Worm (Caenorhabditis elegans): ENCODE data around the gene clik-1.

ce11 chrV:6783044-6783625 lies 14.6 kb upstream of the clik-1 start:
- TF ChIP-seq C38D4.7 (GFP tag; optimal IDR thresholded peaks at IDR 0.05) = no peak
- no peak for TF ChIP-seq elt-2 (tag; optimal IDR thresholded peaks at IDR 0.05)
- TF ChIP-seq hlh-13 (GFP tag; optimal IDR thresholded peaks at IDR 0.05) = no peak
